Worm (Caenorhabditis elegans) whole organism, early embryonic: ENCODE results near the gene Y82E9BR.18.

Source experiments
- aly-1 ChIP-seq: sonication (generic microtip); optimal IDR thresholded peaks from 2 replicates; lab custom pipeline; 2016; ENCODE audit warnings: missing genetic modification characterization, missing compliant biosample characterization
- ama-1 ChIP-seq: fragments of 150-350 bp; optimal IDR thresholded peaks from 2 replicates; lab custom pipeline; 2014
- ceh-13 ChIP-seq: fragments of 200-800 bp; sonication (Bioruptor generic); optimal IDR thresholded peaks from 2 replicates; lab custom pipeline; 2018; ENCODE audit warnings: mild to moderate bottlenecking, missing genetic modification characterization, missing compliant biosample characterization
- flt-1 ChIP-seq: fragments of 200-800 bp; sonication (Bioruptor generic); IDR thresholded peaks from 2 replicates; pipeline ENCODE4 v1.3.6; 2022; ENCODE audit warnings: missing genetic modification characterization, missing compliant biosample characterization
- hmbx-1 ChIP-seq: sonication (generic microtip); optimal IDR thresholded peaks from 2 replicates; lab custom pipeline; 2016; ENCODE audit warnings: mild to moderate bottlenecking, missing genetic modification characterization, missing compliant biosample characterization
- hmg-4 ChIP-seq: fragments of 200-800 bp; sonication (Bioruptor generic); optimal IDR thresholded peaks from 2 replicates; lab custom pipeline; 2018; ENCODE audit warnings: mild to moderate bottlenecking, missing genetic modification characterization, missing compliant biosample characterization
- pes-1 ChIP-seq: fragments of 200-800 bp; sonication (Bioruptor generic); IDR thresholded peaks from 2 replicates; pipeline ENCODE4 v1.3.6; 2022; ENCODE audit warnings: missing genetic modification reagents, missing genetic modification characterization, missing compliant biosample characterization
- scrt-1 ChIP-seq: fragments of 200-800 bp; sonication (Bioruptor generic); IDR thresholded peaks from 2 replicates; pipeline ENCODE4 v1.3.6; 2022; ENCODE audit warnings: missing genetic modification characterization, missing compliant biosample characterization
- tbx-11 ChIP-seq: fragments of 200-800 bp; sonication (Bioruptor generic); IDR thresholded peaks from 2 replicates; pipeline ENCODE4 v1.3.6; 2022; ENCODE audit warnings: missing genetic modification characterization, missing compliant biosample characterization
- tbx-37 ChIP-seq: fragments of 200-800 bp; sonication (Bioruptor generic); conservative IDR thresholded peaks from 2 replicates; pipeline ENCODE4 v1.3.6; 2022; ENCODE audit warnings: missing genetic modification reagents, missing genetic modification characterization, missing compliant biosample characterization

DNA sequence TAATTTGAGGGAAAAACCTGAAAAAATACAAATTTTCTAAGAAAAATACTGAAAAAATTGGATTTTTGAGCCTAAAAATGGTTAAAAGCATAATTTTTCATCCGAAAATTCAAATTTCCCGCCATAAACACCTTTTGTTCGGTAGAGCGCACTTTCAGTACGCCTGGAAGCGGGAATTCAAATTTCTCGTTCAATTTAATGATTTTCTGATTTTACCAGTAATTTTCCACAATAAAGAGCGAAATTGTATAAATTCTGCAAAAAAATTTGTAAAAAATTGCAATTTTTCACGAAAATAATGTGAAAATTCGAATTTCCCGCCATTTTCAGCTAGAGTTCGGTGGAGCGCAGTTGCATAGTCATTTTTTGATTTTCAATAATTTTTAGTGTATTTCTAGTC is 54.9 kb downstream of the Y82E9BR.18 start:
- TF ChIP-seq hmbx-1 (tag; lab: Kevin White, UChicago) (no peak), scrt-1 (GFP tag; lab: Robert Waterston, UW) (no peak), ama-1 (no peak), hmg-4 (GFP tag; lab: Kevin White, UChicago) (no peak), flt-1 (GFP tag; lab: Robert Waterston, UW) (no peak), tbx-37 (no peak), aly-1 (tag; lab: Kevin White, UChicago) (no peak), pes-1 (GFP tag; lab: Robert Waterston, UW) (no peak), tbx-11 (GFP tag; lab: Robert Waterston, UW) (no peak), ceh-13 (GFP tag; lab: Kevin White, UChicago) (no peak)
